Worm (Caenorhabditis elegans) whole organism, L4 larva: Measurements from ENCODE around the gene mcm-3AP.
"Not testable (repeated sequence)": the region's sequence is repeated elsewhere in the genome, so short reads cannot be mapped to it uniquely, and the experiment has no call there.

Experiments used
- D1046.2 ChIP-seq: fragments of 200-800 bp; sonication (Bioruptor generic); IDR thresholded peaks from 2 replicates; pipeline ENCODE4 v1.3.6; 2022; ENCODE audit warnings: missing genetic modification characterization, missing compliant biosample characterization
- T20F7.1 ChIP-seq: fragments of 200-800 bp; sonication (Bioruptor generic); optimal IDR thresholded peaks from 2 replicates; lab custom pipeline; 2018; ENCODE audit warnings: mild to moderate bottlenecking, missing genetic modification characterization, missing compliant biosample characterization
- T26A8.4 ChIP-seq: fragments of 200-800 bp; sonication (Bioruptor generic); IDR thresholded peaks from 2 replicates; pipeline ENCODE4 v1.3.6; 2022; ENCODE audit warnings: missing genetic modification characterization, missing compliant biosample characterization
- Y105C5A.15 ChIP-seq: fragments of 200-800 bp; sonication (Bioruptor generic); IDR thresholded peaks from 2 replicates; pipeline ENCODE4 v1.3.6; 2022; ENCODE audit warnings: missing genetic modification characterization, missing compliant biosample characterization
- Y48G9A.11 ChIP-seq: fragments of 200-800 bp; sonication (Bioruptor generic); IDR thresholded peaks from 2 replicates; pipeline ENCODE4 v1.3.6; 2022; ENCODE audit warnings: missing genetic modification reagents, missing genetic modification characterization, missing compliant biosample characterization
- Y75B8A.6 ChIP-seq: fragments of 200-800 bp; sonication (Bioruptor generic); IDR thresholded peaks from 2 replicates; pipeline ENCODE4 v1.3.6; 2022; ENCODE audit warnings: missing genetic modification reagents, missing genetic modification characterization, missing compliant biosample characterization
- ZK337.2 ChIP-seq: fragments of 200-800 bp; sonication (Bioruptor generic); IDR thresholded peaks from 2 replicates; pipeline ENCODE4 v1.3.6; 2022; ENCODE audit warnings: missing genetic modification reagents, missing genetic modification characterization, missing compliant biosample characterization
- aha-1 ChIP-seq: fragments of 150-350 bp; peaks from one replicate; lab custom pipeline; 2014; ENCODE audit warnings: missing biosample characterization, missing genetic modification characterization
- arid-1 ChIP-seq: fragments of 200-800 bp; sonication (Bioruptor generic); conservative IDR thresholded peaks from 2 replicates; pipeline ENCODE4 v1.3.6; 2022; ENCODE audit warnings: missing genetic modification reagents, missing genetic modification characterization, missing compliant biosample characterization
- ceh-44 ChIP-seq: fragments of 200-800 bp; sonication (Bioruptor generic); IDR thresholded peaks from 2 replicates; pipeline ENCODE4 v1.3.6; 2022; ENCODE audit warnings: missing genetic modification reagents, missing genetic modification characterization, missing compliant biosample characterization
- ctbp-1 ChIP-seq: fragments of 200-800 bp; sonication (Bioruptor generic); IDR thresholded peaks from 2 replicates; pipeline ENCODE4 v1.3.6; 2022; ENCODE audit warnings: missing genetic modification reagents, missing genetic modification characterization, missing compliant biosample characterization
- daf-16 ChIP-seq, 3 experiments: sonication (generic microtip); optimal IDR thresholded peaks; 2 replicates each; lab custom pipeline; 2016 to 2017; ENCODE audit warnings: missing genetic modification characterization in 3 of 3, missing genetic modification reagents in 3 of 3, mild to moderate bottlenecking in 2 of 3, missing compliant biosample characterization in 2 of 3, missing biosample characterization in 1 of 3, moderate library complexity in 1 of 3
- dmd-6 ChIP-seq: fragments of 200-800 bp; sonication (Bioruptor generic); IDR thresholded peaks from 2 replicates; pipeline ENCODE4 v1.3.6; 2022; ENCODE audit warnings: missing genetic modification reagents, missing genetic modification characterization, missing compliant biosample characterization
- dmd-9 ChIP-seq: fragments of 200-800 bp; sonication (Bioruptor generic); IDR thresholded peaks from 2 replicates; pipeline ENCODE4 v1.3.6; 2022; ENCODE audit warnings: missing genetic modification reagents, missing genetic modification characterization, missing compliant biosample characterization
- dpl-1 ChIP-seq: fragments of 150-350 bp; optimal IDR thresholded peaks from 2 replicates; lab custom pipeline; 2014; ENCODE audit warnings: missing biosample characterization, missing genetic modification reagents, missing genetic modification characterization
- duxl-1 ChIP-seq: sonication (generic microtip); optimal IDR thresholded peaks from 2 replicates; lab custom pipeline; 2016; ENCODE audit warnings: mild to moderate bottlenecking, missing genetic modification characterization, moderate library complexity, missing compliant biosample characterization; ENCODE audit not compliant: poor library complexity
- hlh-11 ChIP-seq: fragments of 200-800 bp; sonication (Bioruptor generic); optimal IDR thresholded peaks from 2 replicates; lab custom pipeline; 2018; ENCODE audit warnings: mild to moderate bottlenecking, missing genetic modification characterization, missing compliant biosample characterization
- hlh-30 ChIP-seq: sonication (generic microtip); optimal IDR thresholded peaks from 2 replicates; lab custom pipeline; 2017; ENCODE audit warnings: antibody characterized with exemption, mild to moderate bottlenecking, missing genetic modification characterization, missing compliant biosample characterization; ENCODE audit not compliant: insufficient read depth
- hmg-1.1 ChIP-seq: fragments of 200-800 bp; sonication (Bioruptor generic); IDR thresholded peaks from 2 replicates; pipeline ENCODE4 v1.3.6; 2022; ENCODE audit warnings: missing genetic modification reagents, missing genetic modification characterization, missing compliant biosample characterization
- lim-7 ChIP-seq: fragments of 200-800 bp; sonication (Bioruptor generic); IDR thresholded peaks from 2 replicates; pipeline ENCODE4 v1.3.6; 2022; ENCODE audit warnings: missing genetic modification characterization, missing compliant biosample characterization
- lin-1 ChIP-seq: fragments of 200-800 bp; sonication (Bioruptor generic); IDR thresholded peaks from 2 replicates; pipeline ENCODE4 v1.3.6; 2022; ENCODE audit warnings: missing genetic modification reagents, missing genetic modification characterization, missing compliant biosample characterization
- lin-13 ChIP-seq: fragments of 150-350 bp; optimal IDR thresholded peaks from 2 replicates; lab custom pipeline; 2014; ENCODE audit warnings: missing biosample characterization, missing genetic modification reagents, missing genetic modification characterization
- lin-38 ChIP-seq: fragments of 200-800 bp; sonication (Bioruptor generic); IDR thresholded peaks from 2 replicates; pipeline ENCODE4 v1.3.6; 2022; ENCODE audit warnings: missing genetic modification reagents, missing genetic modification characterization, missing compliant biosample characterization
- lsy-2 ChIP-seq, 2 experiments: fragments of 150-350 bp in 1 of 2; sonication (generic microtip) in 1 of 2; optimal IDR thresholded peaks; 2 replicates each; lab custom pipeline; 2014 to 2017; ENCODE audit warnings: missing biosample characterization in 2 of 2, missing genetic modification characterization in 2 of 2
- madf-5 ChIP-seq, 2 experiments: fragments of 200-800 bp; sonication (Bioruptor generic); IDR thresholded peaks; 2 replicates each; pipeline ENCODE4 v1.3.6; 2022; ENCODE audit warnings: missing compliant biosample characterization in 2 of 2, missing genetic modification characterization in 2 of 2
- madf-9 ChIP-seq: fragments of 200-800 bp; sonication (Bioruptor generic); conservative IDR thresholded peaks from 2 replicates; pipeline ENCODE4 v1.3.6; 2022; ENCODE audit warnings: missing genetic modification reagents, missing genetic modification characterization, missing compliant biosample characterization
- mdl-1 ChIP-seq, 2 experiments: fragments of 150-350 bp in 1 of 2; sonication (generic microtip) in 1 of 2; optimal IDR thresholded peaks; 2 replicates each; lab custom pipeline; 2014 to 2017; ENCODE audit warnings: missing biosample characterization in 2 of 2, missing genetic modification characterization in 2 of 2
- mep-1 ChIP-seq: fragments of 150-350 bp; sonication (generic microtip); optimal IDR thresholded peaks from 3 replicates; lab custom pipeline; 2014; ENCODE audit warnings: missing biosample characterization, missing genetic modification characterization
- mes-2 ChIP-seq: sonication (generic microtip); optimal IDR thresholded peaks from 2 replicates; lab custom pipeline; 2016; ENCODE audit warnings: missing genotype, mild to moderate bottlenecking, missing genetic modification characterization, missing compliant biosample characterization; ENCODE audit not compliant: poor library complexity, severe bottlenecking
- mxl-3 ChIP-seq: fragments of 200-800 bp; sonication (Bioruptor generic); optimal IDR thresholded peaks from 2 replicates; lab custom pipeline; 2018; ENCODE audit warnings: mild to moderate bottlenecking, missing genetic modification characterization, missing compliant biosample characterization
- nhr-42 ChIP-seq: fragments of 200-800 bp; sonication (Bioruptor generic); IDR thresholded peaks from 2 replicates; pipeline ENCODE4 v1.3.6; 2022; ENCODE audit warnings: missing genetic modification characterization, missing compliant biosample characterization
- nhr-6 ChIP-seq: fragments of 150-350 bp; optimal IDR thresholded peaks from 2 replicates; lab custom pipeline; 2014; ENCODE audit warnings: missing biosample characterization, missing genetic modification characterization
- rbr-2 ChIP-seq: sonication (generic microtip); optimal IDR thresholded peaks from 2 replicates; lab custom pipeline; 2016; ENCODE audit warnings: missing genotype, missing genetic modification characterization, missing compliant biosample characterization
- saeg-2 ChIP-seq: fragments of 200-800 bp; sonication (Bioruptor generic); IDR thresholded peaks from 2 replicates; pipeline ENCODE4 v1.3.6; 2022; ENCODE audit warnings: missing genetic modification reagents, missing genetic modification characterization, missing compliant biosample characterization
- snpc-1.2 ChIP-seq: fragments of 200-800 bp; sonication (Bioruptor generic); IDR thresholded peaks from 2 replicates; pipeline ENCODE4 v1.3.6; 2022; ENCODE audit warnings: missing genetic modification reagents, missing genetic modification characterization, missing compliant biosample characterization
- spr-1 ChIP-seq: sonication (generic microtip); optimal IDR thresholded peaks from 2 replicates; lab custom pipeline; 2016; ENCODE audit warnings: mild to moderate bottlenecking, missing genetic modification characterization, missing compliant biosample characterization
- tra-1 ChIP-seq: fragments of 200-800 bp; sonication (Bioruptor generic); IDR thresholded peaks from 2 replicates; pipeline ENCODE4 v1.3.6; 2022; ENCODE audit warnings: missing genetic modification reagents, missing genetic modification characterization, missing compliant biosample characterization
- unc-130 ChIP-seq: sonication (generic microtip); optimal IDR thresholded peaks from 2 replicates; lab custom pipeline; 2016; ENCODE audit warnings: missing genetic modification reagents, missing genetic modification characterization, missing compliant biosample characterization
- unc-62 ChIP-seq, 3 experiments: fragments of 150-350 bp in 1 of 3; sonication (generic microtip); optimal IDR thresholded peaks in 2 of 3; peaks in 1 of 3; 1 replicate in 1 of 3; 2 replicates in 2 of 3; lab custom pipeline; 2014 to 2017; ENCODE audit warnings: missing biosample characterization in 3 of 3, missing genetic modification characterization in 3 of 3, missing genetic modification reagents in 3 of 3, missing genotype in 1 of 3
- vab-7 ChIP-seq: fragments of 200-800 bp; sonication (Bioruptor generic); IDR thresholded peaks from 2 replicates; pipeline ENCODE4 v1.3.6; 2022; ENCODE audit warnings: missing genetic modification reagents, missing genetic modification characterization, missing compliant biosample characterization
- zfp-3 ChIP-seq: fragments of 200-800 bp; sonication (Bioruptor generic); conservative IDR thresholded peaks from 2 replicates; pipeline ENCODE4 v1.3.6; 2022; ENCODE audit warnings: missing genetic modification reagents, missing genetic modification characterization, missing compliant biosample characterization

Gene mcm-3AP

ce11 chrIV:7943272-7943671 lies 5.2 kb upstream of the mcm-3AP start:
- TF ChIP-seq hlh-30 (tag; lab: Kevin White, UChicago): peak; percentile 57
- peak in 1 of 2 experiments; percentile 61 for TF ChIP-seq unc-62 (GFP tag; optimal IDR thresholded peaks at IDR 0.05 in 1 of 2; lab: Kevin White, UChicago)
- TF ChIP-seq unc-62 (tag; optimal IDR thresholded peaks at IDR 0.05; lab: Kevin White, UChicago): no peak
- peak; percentile 28 for TF ChIP-seq mep-1 (tag; lab: Kevin White, UChicago)
- TF ChIP-seq Y105C5A.15: no peak

DNA sequence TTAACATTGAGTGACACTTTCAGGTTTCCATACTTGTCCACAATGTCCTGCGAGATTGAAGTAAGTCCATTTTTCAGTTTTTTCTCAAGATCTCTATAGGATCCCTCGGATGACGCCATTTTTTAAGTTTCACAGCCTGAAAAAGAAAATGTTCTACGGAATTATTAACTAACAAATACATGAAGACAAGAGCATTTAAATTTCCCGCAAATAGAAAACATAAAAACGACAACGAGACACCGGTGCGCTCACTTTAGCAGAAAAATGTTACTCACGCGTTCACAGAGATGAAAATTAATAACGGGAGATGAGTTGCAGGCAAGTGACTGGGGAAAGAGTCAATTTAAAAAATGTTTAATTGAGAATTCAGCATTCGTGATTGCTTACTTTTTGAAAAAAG lies 2.0 kb upstream of the mcm-3AP start, which contains the start of gene czw-1:
TSS of gene czw-1 (minus strand) at position 369 of the 400 bp plus-strand sequence.
- TF ChIP-seq madf-5 (GFP tag; IDR thresholded peaks at IDR 0.05; lab: Robert Waterston, UW) (no peak), mes-2 (tag; lab: Kevin White, UChicago) (peak; percentile 12), T20F7.1 (GFP tag; lab: Kevin White, UChicago) (peak; percentile 71)

ce11 chrIV:7946899-7947499 lies 1.5 kb upstream of the mcm-3AP start, which contains the start of gene F20D12.12:
TSS of gene F20D12.12 (plus strand) at chrIV:7947440.
- TF ChIP-seq nhr-42 (GFP tag; lab: Robert Waterston, UW) (peak; percentile 83; the same call in 1 of the 2 replicates), madf-5 (GFP tag; IDR thresholded peaks at IDR 0.05; lab: Robert Waterston, UW) (peak in 1 of 2 experiments; percentile 68; a peak in 1 of 4 replicates), aha-1 (peak; percentile 95), lin-38 (peak; percentile 91), vab-7 (GFP tag; lab: Robert Waterston, UW) (peak; percentile 96), mep-1 (tag; lab: Kevin White, UChicago) (peak; percentile 45), Y48G9A.11 (peak; percentile 83), T20F7.1 (GFP tag; lab: Kevin White, UChicago) (peak; percentile 79), dmd-6 (peak; percentile 85), ZK337.2 (GFP tag; lab: Robert Waterston, UW) (peak; percentile 85), zfp-3 (GFP tag; lab: Robert Waterston, UW) (peak; percentile 80), madf-9 (GFP tag; lab: Robert Waterston, UW) (peak; percentile 71; the same call in 1 of the 2 replicates), unc-62 (GFP tag; optimal IDR thresholded peaks at IDR 0.05 in 1 of 2; lab: Kevin White, UChicago) (peak in 1 of 2 experiments; percentile 45), nhr-6 (tag; lab: Kevin White, UChicago) (peak; percentile 68), D1046.2 (GFP tag; lab: Robert Waterston, UW) (peak; percentile 80; the same call in 1 of the 2 replicates), arid-1 (GFP tag; lab: Robert Waterston, UW) (peak; percentile 87), mdl-1 (tag; optimal IDR thresholded peaks at IDR 0.05; lab: Kevin White, UChicago) (peak in 1 of 2 experiments; percentile 64), lim-7 (GFP tag; lab: Robert Waterston, UW) (peak; percentile 50; the same call in 1 of the 2 replicates), hmg-1.1 (GFP tag; lab: Robert Waterston, UW) (peak; percentile 94), hlh-30 (tag; lab: Kevin White, UChicago) (peak; percentile 48), T26A8.4 (GFP tag; lab: Robert Waterston, UW) (peak; percentile 81), ctbp-1 (GFP tag; lab: Robert Waterston, UW) (peak; percentile 87), lin-1 (GFP tag; lab: Robert Waterston, UW) (peak; percentile 85), rbr-2 (tag; lab: Kevin White, UChicago) (peak; percentile 74), spr-1 (tag; lab: Kevin White, UChicago) (peak; percentile 29), saeg-2 (0 out of 2 replicates have a peak, but pooled peaks have one; percentile 62), unc-130 (GFP tag; lab: Kevin White, UChicago) (peak; percentile 83), duxl-1 (tag; lab: Kevin White, UChicago) (peak; percentile 5), ceh-44 (peak; percentile 96), lsy-2 (tag; optimal IDR thresholded peaks at IDR 0.05; lab: Kevin White, UChicago) (peak; percentile 70 to 96), daf-16 (tag; optimal IDR thresholded peaks at IDR 0.05; lab: Kevin White, UChicago) (peak; percentile 13), mes-2 (tag; lab: Kevin White, UChicago) (peak; percentile 91), hlh-11 (tag; lab: Kevin White, UChicago) (peak; percentile 68), Y75B8A.6 (GFP tag; lab: Robert Waterston, UW) (0 out of 2 replicates have a peak, but pooled peaks have one; percentile 39), mxl-3 (GFP tag; lab: Kevin White, UChicago) (peak; percentile 30), dpl-1 (GFP tag; lab: Kevin White, UChicago) (peak; percentile 73), snpc-1.2 (GFP tag; lab: Robert Waterston, UW) (peak; percentile 85), lin-13 (GFP tag; lab: Kevin White, UChicago) (peak; percentile 32), tra-1 (peak; percentile 87; the same call in 1 of the 2 replicates), dmd-9 (GFP tag; lab: Robert Waterston, UW) (peak; percentile 71; the same call in 1 of the 2 replicates)
- TF ChIP-seq unc-62 (tag; optimal IDR thresholded peaks at IDR 0.05; lab: Kevin White, UChicago); daf-16 (GFP tag; optimal IDR thresholded peaks at IDR 0.05; lab: Kevin White, UChicago): not testable (repeated sequence)
